Fruit fly (Drosophila melanogaster) whole organism, embryonic: ENCODE measurements around the gene Hr4.

ENCODE experiments used
- Abd-B ChIP-seq: fragments of 200-800 bp; sonication (Bioruptor generic); optimal IDR thresholded peaks from 2 replicates; lab custom pipeline; 2018; ENCODE audit warnings: missing biosample characterization, mild to moderate bottlenecking, missing genetic modification characterization, moderate library complexity
- Ada2b ChIP-seq: fragments of 200-800 bp; sonication (Bioruptor generic); IDR thresholded peaks from 2 replicates; pipeline ENCODE4 v1.3.6; 2022; ENCODE audit warnings: missing biosample characterization, missing genetic modification characterization
- Asciz ChIP-seq: fragments of 200-800 bp; sonication (Bioruptor generic); optimal IDR thresholded peaks from 2 replicates; lab custom pipeline; 2017; ENCODE audit warnings: missing biosample characterization, mild to moderate bottlenecking, missing genetic modification characterization, missing genetic modification reagents
- Bgb ChIP-seq: fragments of 200-800 bp; sonication (Bioruptor generic); IDR thresholded peaks from 2 replicates; pipeline ENCODE4 v1.3.6; 2022; ENCODE audit warnings: missing biosample characterization, missing genetic modification characterization; ENCODE audit not compliant: partially characterized antibody
- CG10321 ChIP-seq: fragments of 200-800 bp; sonication (Bioruptor generic); IDR thresholded peaks from 2 replicates; pipeline ENCODE4 v1.3.6; 2022; ENCODE audit warnings: missing biosample characterization, missing genetic modification characterization
- CG11456 ChIP-seq: fragments of 200-800 bp; sonication (Bioruptor generic); IDR thresholded peaks from 3 replicates; pipeline ENCODE4 v1.3.6; 2022; ENCODE audit warnings: missing biosample characterization, missing genetic modification characterization
- CG13424 ChIP-seq: fragments of 200-800 bp; sonication (Bioruptor generic); optimal IDR thresholded peaks from 2 replicates; lab custom pipeline; 2019; ENCODE audit warnings: missing biosample characterization, mild to moderate bottlenecking, missing genetic modification characterization, moderate library complexity
- CG15269 ChIP-seq: fragments of 200-800 bp; sonication (Bioruptor generic); optimal IDR thresholded peaks from 2 replicates; lab custom pipeline; 2018; ENCODE audit warnings: missing biosample characterization, mild to moderate bottlenecking, missing genetic modification characterization, moderate library complexity
- CG17359 ChIP-seq: fragments of 200-800 bp; sonication (Bioruptor generic); optimal IDR thresholded peaks from 3 replicates; lab custom pipeline; 2018; ENCODE audit warnings: missing biosample characterization, mild to moderate bottlenecking, missing genetic modification characterization, moderate library complexity
- CG3726 ChIP-seq: fragments of 200-800 bp; sonication (Bioruptor generic); IDR thresholded peaks from 3 replicates; pipeline ENCODE4, ENCODE4 v1.3.6; 2022; ENCODE audit warnings: missing biosample characterization, missing genetic modification characterization
- CG3838 ChIP-seq: fragments of 200-800 bp; sonication (Bioruptor generic); optimal IDR thresholded peaks from 3 replicates; lab custom pipeline; 2016; ENCODE audit warnings: missing biosample characterization, missing genetic modification characterization
- CG4424 ChIP-seq: fragments of 200-800 bp; sonication (Bioruptor generic); optimal IDR thresholded peaks from 3 replicates; lab custom pipeline; 2016; ENCODE audit warnings: missing biosample characterization, missing genetic modification characterization
- CG6791 ChIP-seq: fragments of 200-800 bp; sonication (Bioruptor generic); IDR thresholded peaks from 3 replicates; pipeline ENCODE4 v1.3.6; 2022; ENCODE audit warnings: missing biosample characterization, missing genetic modification characterization; ENCODE audit not compliant: partially characterized antibody
- CG7987 ChIP-seq: fragments of 200-800 bp; sonication (Bioruptor generic); optimal IDR thresholded peaks from 2 replicates; lab custom pipeline; 2018; ENCODE audit warnings: missing biosample characterization, mild to moderate bottlenecking, missing genetic modification characterization, moderate library complexity
- Chrac-16 ChIP-seq: fragments of 200-800 bp; sonication (Bioruptor generic); optimal IDR thresholded peaks from 3 replicates; lab custom pipeline; 2016; ENCODE audit warnings: missing biosample characterization, missing genetic modification characterization
- CkIIα-i1 ChIP-seq: fragments of 200-800 bp; sonication (Bioruptor generic); IDR thresholded peaks from 2 replicates; pipeline ENCODE4 v1.3.6; 2022; ENCODE audit warnings: missing biosample characterization, missing genetic modification characterization
- D19B ChIP-seq: fragments of 200-800 bp; sonication (Bioruptor generic); optimal IDR thresholded peaks from 2 replicates; lab custom pipeline; 2017; ENCODE audit warnings: missing biosample characterization, mild to moderate bottlenecking, missing genetic modification characterization
- Dad ChIP-seq: fragments of 200-800 bp; sonication (Bioruptor generic); optimal IDR thresholded peaks from 3 replicates; lab custom pipeline; 2016; ENCODE audit warnings: missing biosample characterization, missing genetic modification characterization
- H15 ChIP-seq: fragments of 200-800 bp; sonication (Bioruptor generic); IDR thresholded peaks from 3 replicates; pipeline ENCODE4 v1.3.6; 2022; ENCODE audit warnings: missing biosample characterization, missing genetic modification characterization
- Hey ChIP-seq: fragments of 200-800 bp; sonication (Bioruptor generic); optimal IDR thresholded peaks from 3 replicates; lab custom pipeline; 2018; ENCODE audit warnings: missing biosample characterization, mild to moderate bottlenecking, missing genetic modification characterization
- Kr ChIP-seq: fragments of 200-800 bp; sonication (Bioruptor generic); optimal IDR thresholded peaks from 2 replicates; lab custom pipeline; 2017; ENCODE audit warnings: missing biosample characterization, mild to moderate bottlenecking, missing genetic modification characterization
- NFAT ChIP-seq: fragments of 200-800 bp; sonication (Bioruptor generic); IDR thresholded peaks from 2 replicates; pipeline ENCODE4 v1.3.6; 2022; ENCODE audit warnings: missing biosample characterization, missing genetic modification characterization
- Oaz ChIP-seq: fragments of 200-800 bp; sonication (Bioruptor generic); IDR thresholded peaks from 2 replicates; pipeline ENCODE4 v1.3.6; 2022; ENCODE audit warnings: missing biosample characterization, missing genetic modification characterization
- Ssrp ChIP-seq: fragments of 200-800 bp; sonication (Bioruptor generic); optimal IDR thresholded peaks from 2 replicates; lab custom pipeline; 2018; ENCODE audit warnings: missing biosample characterization, mild to moderate bottlenecking, missing genetic modification characterization, moderate library complexity
- TFAM ChIP-seq: fragments of 200-800 bp; sonication (Bioruptor generic); optimal IDR thresholded peaks from 2 replicates; lab custom pipeline; 2017; ENCODE audit warnings: missing biosample characterization, missing genetic modification characterization, inconsistent platforms
- Xbp1 ChIP-seq: fragments of 200-800 bp; sonication (Bioruptor generic); optimal IDR thresholded peaks from 3 replicates; lab custom pipeline; 2016; ENCODE audit warnings: missing biosample characterization, mild to moderate bottlenecking, missing genetic modification characterization
- YL-1 ChIP-seq: fragments of 200-800 bp; sonication (Bioruptor generic); optimal IDR thresholded peaks from 3 replicates; lab custom pipeline; 2017; ENCODE audit warnings: missing biosample characterization, mild to moderate bottlenecking, missing genetic modification characterization
- btn ChIP-seq: fragments of 200-800 bp; sonication (Bioruptor generic); optimal IDR thresholded peaks from 2 replicates; lab custom pipeline; 2016; ENCODE audit warnings: missing biosample characterization, missing genetic modification characterization
- cas ChIP-seq: fragments of 200-800 bp; sonication (Bioruptor generic); IDR thresholded peaks from 2 replicates; pipeline ENCODE4 v1.3.6; 2022; ENCODE audit warnings: missing biosample characterization, missing genetic modification characterization
- ci ChIP-seq: fragments of 200-800 bp; sonication (Bioruptor generic); IDR thresholded peaks from 3 replicates; pipeline ENCODE4 v1.3.6; 2022; ENCODE audit warnings: missing biosample characterization, missing genetic modification characterization
- danr ChIP-seq: fragments of 200-800 bp; sonication (Bioruptor generic); IDR thresholded peaks from 2 replicates; pipeline ENCODE4 v1.3.6; 2022; ENCODE audit warnings: missing biosample characterization, missing genetic modification characterization
- dysf ChIP-seq: fragments of 200-800 bp; sonication (Bioruptor generic); IDR thresholded peaks from 3 replicates; pipeline ENCODE4 v1.3.6; 2022; ENCODE audit warnings: missing biosample characterization, missing genetic modification characterization
- ems ChIP-seq: fragments of 200-800 bp; sonication (Bioruptor generic); optimal IDR thresholded peaks from 3 replicates; lab custom pipeline; 2016; ENCODE audit warnings: missing biosample characterization, missing genetic modification characterization
- eyg ChIP-seq: fragments of 200-800 bp; sonication (Bioruptor generic); optimal IDR thresholded peaks from 3 replicates; lab custom pipeline; 2016; ENCODE audit warnings: missing biosample characterization, missing genetic modification characterization
- ftz-f1 ChIP-seq: fragments of 200-800 bp; sonication (Bioruptor generic); optimal IDR thresholded peaks from 2 replicates; lab custom pipeline; 2016; ENCODE audit warnings: missing biosample characterization, missing genetic modification characterization
- gsb ChIP-seq: fragments of 200-800 bp; sonication (Bioruptor generic); IDR thresholded peaks from 2 replicates; pipeline ENCODE4 v1.3.6; 2022; ENCODE audit warnings: missing biosample characterization, missing genetic modification characterization
- her ChIP-seq: fragments of 200-800 bp; sonication (Bioruptor generic); optimal IDR thresholded peaks from 2 replicates; lab custom pipeline; 2016; ENCODE audit warnings: missing biosample characterization, missing genetic modification characterization
- lola ChIP-seq, 3 experiments: fragments of >200 bp in 2 of 3; fragments of 200-800 bp in 1 of 3; sonication (Bioruptor generic) in 1 of 3; optimal IDR thresholded peaks; 2 replicates each; lab custom pipeline; 2017 to 2019; ENCODE audit warnings: missing biosample characterization in 3 of 3, missing genetic modification characterization in 3 of 3, mild to moderate bottlenecking in 1 of 3, moderate library complexity in 1 of 3
- lov ChIP-seq, 2 experiments: fragments of 200-800 bp in 1 of 2; fragments of >200 bp in 1 of 2; sonication (Bioruptor generic) in 1 of 2; IDR thresholded peaks in 1 of 2; optimal IDR thresholded peaks in 1 of 2; 2 replicates in 1 of 2; 3 replicates in 1 of 2; pipeline versions ENCODE4 v1.3.6 to Lab custom; 2017 to 2022; ENCODE audit warnings: missing biosample characterization in 1 of 2, missing genetic modification characterization in 1 of 2
- maf-S ChIP-seq: fragments of 200-800 bp; sonication (Bioruptor generic); optimal IDR thresholded peaks from 2 replicates; lab custom pipeline; 2016; ENCODE audit warnings: missing biosample characterization, missing genetic modification characterization
- nau ChIP-seq: fragments of 200-800 bp; sonication (Bioruptor generic); optimal IDR thresholded peaks from 3 replicates; lab custom pipeline; 2017; ENCODE audit warnings: missing biosample characterization, mild to moderate bottlenecking, missing genetic modification characterization, missing genetic modification reagents
- repo ChIP-seq: fragments of 200-800 bp; sonication (Bioruptor generic); optimal IDR thresholded peaks from 2 replicates; lab custom pipeline; 2016; ENCODE audit warnings: missing biosample characterization, missing genetic modification characterization
- rib ChIP-seq: fragments of 200-800 bp; sonication (Bioruptor generic); IDR thresholded peaks from 2 replicates; pipeline ENCODE4 v1.3.6; 2022; ENCODE audit warnings: missing biosample characterization, missing genetic modification characterization
- run ChIP-seq: fragments of 200-800 bp; sonication (Bioruptor generic); optimal IDR thresholded peaks from 3 replicates; lab custom pipeline; 2018; ENCODE audit warnings: missing biosample characterization, mild to moderate bottlenecking, missing genetic modification characterization
- shn ChIP-seq: fragments of 200-800 bp; sonication (Bioruptor generic); optimal IDR thresholded peaks from 3 replicates; lab custom pipeline; 2016; ENCODE audit warnings: missing biosample characterization, missing genetic modification characterization
- sna ChIP-seq: fragments of 200-800 bp; sonication (Bioruptor generic); IDR thresholded peaks from 2 replicates; pipeline ENCODE4 v1.3.6; 2022; ENCODE audit warnings: missing biosample characterization, missing genetic modification characterization; ENCODE audit not compliant: partially characterized antibody
- so ChIP-seq: fragments of 200-800 bp; sonication (Bioruptor generic); IDR thresholded peaks from 3 replicates; pipeline ENCODE4 v1.3.6; 2022; ENCODE audit warnings: missing biosample characterization, missing genetic modification characterization
- tio ChIP-seq: fragments of 200-800 bp; sonication (Bioruptor generic); optimal IDR thresholded peaks from 2 replicates; lab custom pipeline; 2017; ENCODE audit warnings: missing biosample characterization, missing genetic modification characterization, inconsistent platforms
- twi ChIP-seq: fragments of 200-800 bp; optimal IDR thresholded peaks from 2 replicates; lab custom pipeline; 2019; ENCODE audit warnings: missing biosample characterization, mild to moderate bottlenecking, missing genetic modification characterization, moderate library complexity
- tx ChIP-seq: fragments of 200-800 bp; sonication (Bioruptor generic); optimal IDR thresholded peaks from 2 replicates; lab custom pipeline; 2016; ENCODE audit warnings: missing biosample characterization, missing genetic modification characterization

Gene Hr4

dm6 chrX:1907727-1908264 lies 33.9 kb upstream of the Hr4 start, which contains the start of gene mip130 (continued):
- TF ChIP-seq repo (GFP tag; lab: Kevin White, UChicago) (no peak), CG11456 (GFP tag; lab: Robert Waterston, UW) (peak; percentile 54; the same call in 1 of the 3 replicates), NFAT (GFP tag; lab: Robert Waterston, UW) (peak; percentile 32; the same call in 1 of the 2 replicates), CG15269 (tag; lab: Kevin White, UChicago) (peak; percentile 58), ci (GFP tag; lab: Robert Waterston, UW) (no peak), Xbp1 (peak; percentile 25), nau (GFP tag; lab: Kevin White, UChicago) (no peak), so (GFP tag; lab: Robert Waterston, UW) (no peak), ftz-f1 (GFP tag; lab: Kevin White, UChicago) (no peak), CG10321 (GFP tag; lab: Robert Waterston, UW) (no peak), run (tag; lab: Kevin White, UChicago) (no peak), YL-1 (GFP tag; lab: Kevin White, UChicago) (no peak), Bgb (GFP tag; lab: Robert Waterston, UW) (peak; percentile 68), rib (GFP tag; lab: Robert Waterston, UW) (peak; percentile 36; the same call in 1 of the 2 replicates), CkIIα-i1 (GFP tag; lab: Robert Waterston, UW) (no peak), Abd-B (GFP tag; lab: Kevin White, UChicago) (peak; percentile 21), CG7987 (GFP tag; lab: Kevin White, UChicago) (no peak), H15 (GFP tag; lab: Robert Waterston, UW) (0 out of 3 replicates have a peak, but pooled peaks have one; percentile 33), cas (GFP tag; lab: Robert Waterston, UW) (no peak), Chrac-16 (GFP tag; lab: Kevin White, UChicago) (no peak), CG13424 (tag; lab: Kevin White, UChicago) (peak; percentile 35), TFAM (GFP tag; lab: Kevin White, UChicago) (no peak), btn (peak; percentile 17), Kr (GFP tag; lab: Kevin White, UChicago) (no peak), lola (GFP tag; optimal IDR thresholded peaks at IDR 0.05; lab: Kevin White, UChicago) (peak in 1 of 3 experiments; percentile 18), lov (optimal IDR thresholded peaks at IDR 0.05; lab: Kevin White, UChicago) (no peak), lov (GFP tag; IDR thresholded peaks at IDR 0.05; lab: Robert Waterston, UW) (no peak), tio (GFP tag; lab: Kevin White, UChicago) (no peak), ems (peak; percentile 25), CG3838 (GFP tag; lab: Kevin White, UChicago) (no peak), sna (GFP tag; lab: Robert Waterston, UW) (peak; percentile 77), Asciz (GFP tag; lab: Kevin White, UChicago) (no peak), CG4424 (peak; percentile 35), gsb (GFP tag; lab: Robert Waterston, UW) (no peak), danr (GFP tag; lab: Robert Waterston, UW) (0 out of 2 replicates have a peak, but pooled peaks have one; percentile 23), eyg (no peak), Oaz (GFP tag; lab: Robert Waterston, UW) (0 out of 2 replicates have a peak, but pooled peaks have one; percentile 16), maf-S (GFP tag; lab: Kevin White, UChicago) (no peak), Hey (tag; lab: Kevin White, UChicago) (no peak), Dad (GFP tag; lab: Kevin White, UChicago) (no peak), D19B (peak; percentile 57), CG3726 (GFP tag; lab: Robert Waterston, UW) (no peak), her (no peak), CG6791 (GFP tag; lab: Robert Waterston, UW) (peak; percentile 73), tx (no peak), dysf (GFP tag; lab: Robert Waterston, UW) (peak; percentile 69), CG17359 (tag; lab: Kevin White, UChicago) (peak; percentile 55), twi (tag; lab: Kevin White, UChicago) (peak; percentile 4), shn (no peak), Ada2b (no peak), Ssrp (tag; lab: Kevin White, UChicago) (peak; percentile 48)
